Fruit fly (Drosophila melanogaster): ENCODE data around the gene CG9213.

- no peak for TF ChIP-seq insv (optimal IDR thresholded peaks at IDR 0.05)
- no peak for TF ChIP-seq psq (optimal IDR thresholded peaks at IDR 0.05)
- no peak for TF ChIP-seq Myc (optimal IDR thresholded peaks at IDR 0.05)
- TF ChIP-seq h (optimal IDR thresholded peaks at IDR 0.05): no peak
- no peak for TF ChIP-seq Sin3A (optimal IDR thresholded peaks at IDR 0.05)
Observed at dm6 chrX:15619631-15619960, 45.3 kb upstream of the CG9213 start.
